Fruit fly (Drosophila melanogaster) whole organism, prepupa: ENCODE data around the gene CG3434.

Experiments used
- Blimp-1 ChIP-seq: fragments of 200-800 bp; sonication (Bioruptor generic); optimal IDR thresholded peaks from 3 replicates; lab custom pipeline; 2017; ENCODE audit warnings: missing biosample characterization, missing genetic modification characterization, mild to moderate bottlenecking, moderate library complexity, missing genetic modification reagents
- CG10631 ChIP-seq: fragments of 200-800 bp; sonication (Bioruptor generic); optimal IDR thresholded peaks from 2 replicates; lab custom pipeline; 2016; ENCODE audit warnings: missing biosample characterization, missing genetic modification characterization
- CG10669 ChIP-seq: fragments of 200-800 bp; sonication (Bioruptor generic); optimal IDR thresholded peaks from 3 replicates; lab custom pipeline; 2018; ENCODE audit warnings: missing biosample characterization, mild to moderate bottlenecking, missing genetic modification characterization, moderate library complexity
- CG15336 ChIP-seq: fragments of 200-800 bp; sonication (Bioruptor generic); IDR thresholded peaks from 2 replicates; pipeline ENCODE4 v1.3.6; 2022; ENCODE audit warnings: missing biosample characterization, missing genetic modification characterization
- CG1621 ChIP-seq: fragments of 200-800 bp; sonication (Bioruptor generic); optimal IDR thresholded peaks from 3 replicates; lab custom pipeline; 2018; ENCODE audit warnings: missing biosample characterization, mild to moderate bottlenecking, missing genetic modification characterization
- CG3032 ChIP-seq: fragments of 200-800 bp; optimal IDR thresholded peaks from 2 replicates; lab custom pipeline; 2019; ENCODE audit warnings: missing biosample characterization, mild to moderate bottlenecking, missing genetic modification characterization, moderate library complexity
- CG34406 ChIP-seq: fragments of 200-800 bp; sonication (Bioruptor generic); optimal IDR thresholded peaks from 3 replicates; lab custom pipeline; 2016; ENCODE audit warnings: missing biosample characterization, missing genetic modification characterization
- CG3919 ChIP-seq: fragments of 200-800 bp; sonication (Bioruptor generic); optimal IDR thresholded peaks from 3 replicates; lab custom pipeline; 2016; ENCODE audit warnings: missing biosample characterization, missing genetic modification characterization
- CG4318 ChIP-seq: fragments of 200-800 bp; sonication (Bioruptor generic); optimal IDR thresholded peaks from 3 replicates; lab custom pipeline; 2017; ENCODE audit warnings: missing biosample characterization, mild to moderate bottlenecking, missing genetic modification characterization
- CG6163 ChIP-seq: fragments of 200-800 bp; sonication (Bioruptor generic); IDR thresholded peaks from 3 replicates; pipeline ENCODE4 v1.3.6; 2022; ENCODE audit warnings: missing biosample characterization, missing genetic modification characterization
- CG6276 ChIP-seq: fragments of 200-800 bp; sonication (Bioruptor generic); optimal IDR thresholded peaks from 2 replicates; lab custom pipeline; 2017; ENCODE audit warnings: missing biosample characterization, mild to moderate bottlenecking, missing genetic modification characterization
- CG6792 ChIP-seq: fragments of 200-800 bp; sonication (Bioruptor generic); optimal IDR thresholded peaks from 3 replicates; lab custom pipeline; 2016; ENCODE audit warnings: missing biosample characterization, missing genetic modification characterization
- CG7368 ChIP-seq: fragments of 200-800 bp; sonication (Bioruptor generic); optimal IDR thresholded peaks from 3 replicates; lab custom pipeline; 2016; ENCODE audit warnings: missing biosample characterization, missing genetic modification characterization
- CG8119 ChIP-seq: fragments of 200-800 bp; sonication (Bioruptor generic); IDR thresholded peaks from 3 replicates; pipeline ENCODE4 v1.3.6; 2022; ENCODE audit warnings: missing biosample characterization, missing genetic modification characterization
- CG8319 ChIP-seq: fragments of 200-800 bp; sonication (Bioruptor generic); optimal IDR thresholded peaks from 3 replicates; lab custom pipeline; 2016; ENCODE audit warnings: missing biosample characterization, missing genetic modification characterization
- CG9139 ChIP-seq: fragments of 200-800 bp; sonication (Bioruptor generic); optimal IDR thresholded peaks from 3 replicates; lab custom pipeline; 2017; ENCODE audit warnings: missing biosample characterization, mild to moderate bottlenecking, missing genetic modification characterization
- Eip75B ChIP-seq: fragments of 200-800 bp; sonication (Bioruptor generic); optimal IDR thresholded peaks from 3 replicates; lab custom pipeline; 2016; ENCODE audit warnings: missing biosample characterization, missing genetic modification characterization
- Eip93F ChIP-seq: fragments of 200-800 bp; sonication (Bioruptor generic); optimal IDR thresholded peaks from 2 replicates; lab custom pipeline; 2016; ENCODE audit warnings: missing biosample characterization, mild to moderate bottlenecking, missing genetic modification characterization
- Ets21C ChIP-seq: fragments of 200-800 bp; sonication (Bioruptor generic); optimal IDR thresholded peaks from 3 replicates; lab custom pipeline; 2016; ENCODE audit warnings: missing biosample characterization, missing genetic modification characterization
- Ets96B ChIP-seq: fragments of 200-800 bp; optimal IDR thresholded peaks from 2 replicates; lab custom pipeline; 2019; ENCODE audit warnings: missing biosample characterization, mild to moderate bottlenecking, missing genetic modification characterization, moderate library complexity
- Gug ChIP-seq: fragments of 200-800 bp; sonication (Bioruptor generic); IDR thresholded peaks from 2 replicates; pipeline ENCODE4 v1.3.6; 2022; ENCODE audit warnings: missing biosample characterization, missing genetic modification characterization
- Hr39 ChIP-seq: fragments of 200-800 bp; sonication (Bioruptor generic); optimal IDR thresholded peaks from 2 replicates; lab custom pipeline; 2016; ENCODE audit warnings: missing biosample characterization, missing genetic modification characterization
- Met ChIP-seq: fragments of 200-800 bp; sonication (Bioruptor generic); optimal IDR thresholded peaks from 3 replicates; lab custom pipeline; 2016; ENCODE audit warnings: missing biosample characterization, missing genetic modification characterization
- Sox102F ChIP-seq: fragments of 200-800 bp; sonication (Bioruptor generic); optimal IDR thresholded peaks from 2 replicates; lab custom pipeline; 2016; ENCODE audit warnings: missing biosample characterization, mild to moderate bottlenecking, missing genetic modification characterization
- acj6 ChIP-seq: fragments of 200-800 bp; sonication (Bioruptor generic); optimal IDR thresholded peaks from 3 replicates; lab custom pipeline; 2016; ENCODE audit warnings: missing biosample characterization, missing genetic modification characterization
- dac ChIP-seq: fragments of 200-800 bp; sonication (Bioruptor generic); optimal IDR thresholded peaks from 2 replicates; lab custom pipeline; 2017; ENCODE audit warnings: missing biosample characterization, mild to moderate bottlenecking, missing genetic modification characterization
- dsx ChIP-seq: fragments of 200-800 bp; optimal IDR thresholded peaks from 3 replicates; lab custom pipeline; 2019; ENCODE audit warnings: missing biosample characterization, mild to moderate bottlenecking, missing genetic modification characterization, moderate library complexity; ENCODE audit not compliant: poor library complexity, severe bottlenecking
- eg ChIP-seq: fragments of 200-800 bp; sonication (Bioruptor generic); IDR thresholded peaks from 3 replicates; pipeline ENCODE4 v1.3.6; 2022; ENCODE audit warnings: missing biosample characterization, missing genetic modification characterization
- esn ChIP-seq: fragments of 200-800 bp; sonication (Bioruptor generic); optimal IDR thresholded peaks from 2 replicates; lab custom pipeline; 2016; ENCODE audit warnings: missing biosample characterization, mild to moderate bottlenecking, missing genetic modification characterization, moderate library complexity
- fd59A ChIP-seq: fragments of 200-800 bp; sonication (Bioruptor generic); optimal IDR thresholded peaks from 2 replicates; lab custom pipeline; 2017; ENCODE audit warnings: missing biosample characterization, mild to moderate bottlenecking, missing genetic modification characterization, missing genetic modification reagents
- fkh ChIP-seq: fragments of 200-800 bp; sonication (Bioruptor generic); optimal IDR thresholded peaks from 3 replicates; lab custom pipeline; 2017; ENCODE audit warnings: missing biosample characterization, mild to moderate bottlenecking, missing genetic modification characterization, moderate library complexity
- lz ChIP-seq: fragments of 200-800 bp; sonication (Bioruptor generic); optimal IDR thresholded peaks from 3 replicates; lab custom pipeline; 2016; ENCODE audit warnings: missing biosample characterization, missing genetic modification characterization
- salr ChIP-seq, 2 experiments: fragments of 200-800 bp; sonication (Bioruptor generic); optimal IDR thresholded peaks; 3 replicates each; lab custom pipeline; 2016 to 2018; ENCODE audit warnings: missing biosample characterization in 2 of 2, missing genetic modification characterization in 2 of 2, mild to moderate bottlenecking in 1 of 2
- spab ChIP-seq: fragments of 200-800 bp; sonication (Bioruptor generic); optimal IDR thresholded peaks from 2 replicates; lab custom pipeline; 2017; ENCODE audit warnings: missing biosample characterization, mild to moderate bottlenecking, missing genetic modification characterization, missing genetic modification reagents
- ss ChIP-seq, 2 experiments: fragments of 200-800 bp; sonication (Bioruptor generic); optimal IDR thresholded peaks; 2 replicates in 1 of 2; 3 replicates in 1 of 2; lab custom pipeline; 2017 to 2018; ENCODE audit warnings: mild to moderate bottlenecking in 2 of 2, missing biosample characterization in 2 of 2, missing genetic modification characterization in 2 of 2, moderate library complexity in 1 of 2
- svp ChIP-seq: fragments of 200-800 bp; sonication (Bioruptor generic); peaks from one replicate; lab custom pipeline; 2016; ENCODE audit warnings: missing biosample characterization, missing genetic modification characterization
- vri ChIP-seq: fragments of 200-800 bp; sonication (Bioruptor generic); optimal IDR thresholded peaks from 3 replicates; lab custom pipeline; 2016; ENCODE audit warnings: missing biosample characterization, mild to moderate bottlenecking, missing genetic modification characterization

CG3434 gene

dm6 chr3L:9435315-9435714 is 25.3 kb downstream of the CG3434 start, which contains the start of gene CG42526 (continued):
- peak; percentile 60 for TF ChIP-seq Sox102F (GFP tag; lab: Kevin White, UChicago)

- TF ChIP-seq eg (GFP tag; lab: Robert Waterston, UW) (no peak), CG3032 (tag; lab: Kevin White, UChicago) (no peak), salr (GFP tag; optimal IDR thresholded peaks at IDR 0.05; lab: Kevin White, UChicago) (no peak), dsx (GFP tag; lab: Kevin White, UChicago) (peak; percentile 72), acj6 (no peak), CG15336 (GFP tag; lab: Robert Waterston, UW) (no peak), Gug (no peak)
Measured at dm6 chr3L:9432810-9433587, 27.6 kb downstream of the CG3434 start.

- no peak; the same call in 2 of the 3 replicates for TF ChIP-seq CG8119
- peak; percentile 20; the same call in 1 of the 2 replicates for TF ChIP-seq CG15336 (GFP tag; lab: Robert Waterston, UW)
Measured at dm6 chr3L:9431848-9432623, 28.6 kb downstream of the CG3434 start.

- TF ChIP-seq svp (GFP tag; lab: Kevin White, UChicago) (peak; percentile 57), Eip93F (GFP tag; lab: Kevin White, UChicago) (no peak)
Measured at dm6 chr3L:9430608-9430952, 30.0 kb downstream of the CG3434 start.

- TF ChIP-seq CG34406 (GFP tag; lab: Kevin White, UChicago) (peak; percentile 54), Eip93F (GFP tag; lab: Kevin White, UChicago) (no peak), Hr39 (GFP tag; lab: Kevin White, UChicago) (peak; percentile 51), Eip75B (GFP tag; lab: Kevin White, UChicago) (peak; percentile 50), CG7368 (GFP tag; lab: Kevin White, UChicago) (peak; percentile 11), dac (GFP tag; lab: Kevin White, UChicago) (no peak), Blimp-1 (GFP tag; lab: Kevin White, UChicago) (peak; percentile 15), fd59A (GFP tag; lab: Kevin White, UChicago) (no peak), CG8319 (GFP tag; lab: Kevin White, UChicago) (no peak), CG6163 (GFP tag; lab: Robert Waterston, UW) (peak; percentile 27; the same call in 2 of the 3 replicates), CG4318 (GFP tag; lab: Kevin White, UChicago) (no peak), spab (GFP tag; lab: Kevin White, UChicago) (no peak), esn (GFP tag; lab: Kevin White, UChicago) (peak; percentile 72), CG6792 (GFP tag; lab: Kevin White, UChicago) (peak; percentile 34), Ets96B (peak; percentile 6), Met (GFP tag; lab: Kevin White, UChicago) (peak; percentile 67), ss (GFP tag; optimal IDR thresholded peaks at IDR 0.05; lab: Kevin White, UChicago) (peak; percentile 53 to 57), Gug (no peak), fkh (no peak), Sox102F (GFP tag; lab: Kevin White, UChicago) (peak; percentile 59), Ets21C (GFP tag; lab: Kevin White, UChicago) (no peak), CG3919 (GFP tag; lab: Kevin White, UChicago) (peak; percentile 63), CG10669 (GFP tag; lab: Kevin White, UChicago) (peak; percentile 24), vri (GFP tag; lab: Kevin White, UChicago) (peak; percentile 69), eg (GFP tag; lab: Robert Waterston, UW) (peak; percentile 59), lz (peak; percentile 65), CG10631 (GFP tag; lab: Kevin White, UChicago) (no peak), CG8119 (peak; percentile 40; the same call in 1 of the 3 replicates), CG9139 (GFP tag; lab: Kevin White, UChicago) (peak; percentile 57), CG6276 (GFP tag; lab: Kevin White, UChicago) (no peak), CG1621 (tag; lab: Kevin White, UChicago) (peak; percentile 53)
Measured at dm6 chr3L:9429665-9430607, 30.7 kb downstream of the CG3434 start, which contains the start of the genes RpS17 and MTF-1. Gene RpS17 (minus strand): TSS chr3L:9429821. Gene MTF-1 (plus strand): TSS chr3L:9430312.
